Fruit fly (Drosophila melanogaster): ENCODE data around the gene Lsd-2.

Lsd-2 gene

dm6 chrX:15084580-15085138 is 8.6 kb upstream of the Lsd-2 start, which contains the start of gene Cox17 (continued):
- TF ChIP-seq CG16813 (GFP tag; IDR thresholded peaks at IDR 0.05; ENCODE audit: partially characterized antibody) = peak; percentile 70
- TF ChIP-seq PHDP (tag; optimal IDR thresholded peaks at IDR 0.05) = peak; percentile 73
- peak; percentile 65 for TF ChIP-seq CG13123 (GFP tag; optimal IDR thresholded peaks at IDR 0.05)
- peak; percentile 32; the same call in 1 of the 3 replicates for TF ChIP-seq so (GFP tag; IDR thresholded peaks at IDR 0.05)
- TF ChIP-seq Dp (GFP tag; optimal IDR thresholded peaks at IDR 0.05) = peak; percentile 19
- peak; percentile 82 for TF ChIP-seq CG34376 (GFP tag; optimal IDR thresholded peaks at IDR 0.05)
- TF ChIP-seq ttk (GFP tag; IDR thresholded peaks at IDR 0.05) = peak; percentile 40; the same call in 1 of the 2 replicates
- TF ChIP-seq MESR4 (GFP tag; optimal IDR thresholded peaks at IDR 0.05) = no peak
- TF ChIP-seq CG3726 (GFP tag; IDR thresholded peaks at IDR 0.05) = no peak
- peak; percentile 83 for TF ChIP-seq Ptx1 (GFP tag; IDR thresholded peaks at IDR 0.05)
- TF ChIP-seq caup (GFP tag; optimal IDR thresholded peaks at IDR 0.05; ENCODE audit: severe bottlenecking) = peak; percentile 59
- peak; percentile 47 for TF ChIP-seq kni (GFP tag; optimal IDR thresholded peaks at IDR 0.05)
- peak; percentile 78 for TF ChIP-seq Sox102F (GFP tag; optimal IDR thresholded peaks at IDR 0.05)
- no peak for TF ChIP-seq CG4282 (GFP tag; optimal IDR thresholded peaks at IDR 0.05)
- TF ChIP-seq Camta (GFP tag; optimal IDR thresholded peaks at IDR 0.05) = peak; percentile 48
- peak; percentile 85 for TF ChIP-seq CG18476 (GFP tag; optimal IDR thresholded peaks at IDR 0.05)
- no peak for TF ChIP-seq pfk (GFP tag; optimal IDR thresholded peaks at IDR 0.05)
- TF ChIP-seq CG13894 (tag; optimal IDR thresholded peaks at IDR 0.05) = peak; percentile 82
- TF ChIP-seq CG5953 (GFP tag; IDR thresholded peaks at IDR 0.05) = no peak
- TF ChIP-seq CG7357 (GFP tag; IDR thresholded peaks at IDR 0.05) = peak; percentile 56; the same call in 2 of the 3 replicates
- peak; percentile 15 for TF ChIP-seq grn (GFP tag; optimal IDR thresholded peaks at IDR 0.05)
- TF ChIP-seq chif (GFP tag; optimal IDR thresholded peaks at IDR 0.05) = peak; percentile 27 to 78
- TF ChIP-seq nerfin-2 (GFP tag; IDR thresholded peaks at IDR 0.05; ENCODE audit: partially characterized antibody) = 0 out of 2 replicates have a peak, but pooled peaks have one; percentile 45
- no peak for TF ChIP-seq NC2α (GFP tag; optimal IDR thresholded peaks at IDR 0.05)
- peak; percentile 83 for TF ChIP-seq CG9817 (tag; optimal IDR thresholded peaks at IDR 0.05)
- TF ChIP-seq CG11456 (GFP tag; IDR thresholded peaks at IDR 0.05) = peak; percentile 75; the same call in 2 of the 3 replicates
- TF ChIP-seq chn (GFP tag; optimal IDR thresholded peaks at IDR 0.05) = peak; percentile 81
- no peak for TF ChIP-seq p53 (GFP tag; optimal IDR thresholded peaks at IDR 0.05)
- peak; percentile 48 for TF ChIP-seq Ada2b (GFP tag; IDR thresholded peaks at IDR 0.05)
- no peak for TF ChIP-seq MTF-1 (GFP tag; optimal IDR thresholded peaks at IDR 0.05; ENCODE audit: borderline replicate concordance)
- TF ChIP-seq dpn (GFP tag; optimal IDR thresholded peaks at IDR 0.05) = peak; percentile 75 to 82
- TF ChIP-seq tx (GFP tag; optimal IDR thresholded peaks at IDR 0.05) = peak; percentile 68
- no peak for TF ChIP-seq Trl (optimal IDR thresholded peaks at IDR 0.05)
- peak; percentile 48 for TF ChIP-seq Trl (GFP tag; optimal IDR thresholded peaks at IDR 0.05)
- peak; percentile 56; the same call in 2 of the 3 replicates for TF ChIP-seq Opbp (GFP tag; IDR thresholded peaks at IDR 0.05; ENCODE audit: partially characterized antibody)
- peak; percentile 85 for TF ChIP-seq lilli (GFP tag; optimal IDR thresholded peaks at IDR 0.05)
- peak; percentile 47; the same call in 1 of the 3 replicates for TF ChIP-seq CG7963 (GFP tag; IDR thresholded peaks at IDR 0.05; ENCODE audit: partially characterized antibody)
- TF ChIP-seq Dll (GFP tag; IDR thresholded peaks at IDR 0.05; ENCODE audit: partially characterized antibody) = peak; percentile 84
- TF ChIP-seq Nf-YB (GFP tag; optimal IDR thresholded peaks at IDR 0.05) = peak; percentile 53
- TF ChIP-seq Scr (GFP tag; IDR thresholded peaks at IDR 0.05; ENCODE audit: partially characterized antibody) = peak; percentile 84
- peak; percentile 74 for TF ChIP-seq Xrp1 (GFP tag; IDR thresholded peaks at IDR 0.05)
- TF ChIP-seq tgo (GFP tag; IDR thresholded peaks at IDR 0.05) = peak; percentile 65
- TF ChIP-seq Atf-2 (GFP tag; optimal IDR thresholded peaks at IDR 0.05) = peak; percentile 68
- TF ChIP-seq Dip2 (GFP tag; IDR thresholded peaks at IDR 0.05) = no peak
- peak; percentile 57 for TF ChIP-seq CG18011 (GFP tag; optimal IDR thresholded peaks at IDR 0.05)
- TF ChIP-seq CG15514 (GFP tag; optimal IDR thresholded peaks at IDR 0.05) = peak; percentile 71
- TF ChIP-seq dati (GFP tag; IDR thresholded peaks at IDR 0.05) = 0 out of 2 replicates have a peak, but pooled peaks have one; percentile 25
- peak; percentile 78 for TF ChIP-seq CG12155 (GFP tag; optimal IDR thresholded peaks at IDR 0.05)
- TF ChIP-seq Atf3 (GFP tag; optimal IDR thresholded peaks at IDR 0.05) = peak; percentile 48
